Worm (Caenorhabditis elegans) whole organism, L3 larva: ENCODE measurements around the gene gpa-13.

Source experiments
- R02D3.7 ChIP-seq: fragments of 150-350 bp; optimal IDR thresholded peaks from 2 replicates; lab custom pipeline; 2014; ENCODE audit warnings: missing biosample characterization, missing genetic modification characterization
- ceh-16 ChIP-seq: sonication (generic microtip); optimal IDR thresholded peaks from 2 replicates; lab custom pipeline; 2017; ENCODE audit warnings: missing biosample characterization, missing genetic modification characterization
- egl-27 ChIP-seq: sonication (generic microtip); optimal IDR thresholded peaks from 4 replicates; lab custom pipeline; 2017; ENCODE audit warnings: missing biosample characterization, missing genetic modification reagents, missing genetic modification characterization
- fkh-2 ChIP-seq: fragments of 150-350 bp; optimal IDR thresholded peaks from 2 replicates; lab custom pipeline; 2014; ENCODE audit warnings: missing biosample characterization, missing genetic modification reagents, missing genetic modification characterization
- fos-1 ChIP-seq: fragments of 150-350 bp; optimal IDR thresholded peaks from 2 replicates; lab custom pipeline; 2014; ENCODE audit warnings: missing biosample characterization, missing genetic modification characterization
- nhr-237 ChIP-seq: fragments of 150-350 bp; optimal IDR thresholded peaks from 2 replicates; lab custom pipeline; 2014; ENCODE audit warnings: missing biosample characterization, missing genetic modification characterization
- nhr-25 ChIP-seq: sonication (generic microtip); optimal IDR thresholded peaks from 2 replicates; lab custom pipeline; 2017; ENCODE audit warnings: missing biosample characterization, missing genetic modification characterization
- nhr-28 ChIP-seq: fragments of 150-350 bp; optimal IDR thresholded peaks from 2 replicates; lab custom pipeline; 2014; ENCODE audit warnings: missing biosample characterization, missing genetic modification characterization
- nhr-76 ChIP-seq: fragments of 150-350 bp; sonication (generic microtip); optimal IDR thresholded peaks from 5 replicates; lab custom pipeline; 2014; ENCODE audit warnings: missing biosample characterization, missing genetic modification characterization
- pha-4 ChIP-seq: fragments of 150-350 bp; optimal IDR thresholded peaks from 2 replicates; lab custom pipeline; 2014; ENCODE audit warnings: missing biosample characterization, missing genetic modification reagents, missing genetic modification characterization
- ztf-4 ChIP-seq: fragments of 150-350 bp; optimal IDR thresholded peaks from 2 replicates; lab custom pipeline; 2014; ENCODE audit warnings: missing biosample characterization, missing genetic modification characterization

DNA sequence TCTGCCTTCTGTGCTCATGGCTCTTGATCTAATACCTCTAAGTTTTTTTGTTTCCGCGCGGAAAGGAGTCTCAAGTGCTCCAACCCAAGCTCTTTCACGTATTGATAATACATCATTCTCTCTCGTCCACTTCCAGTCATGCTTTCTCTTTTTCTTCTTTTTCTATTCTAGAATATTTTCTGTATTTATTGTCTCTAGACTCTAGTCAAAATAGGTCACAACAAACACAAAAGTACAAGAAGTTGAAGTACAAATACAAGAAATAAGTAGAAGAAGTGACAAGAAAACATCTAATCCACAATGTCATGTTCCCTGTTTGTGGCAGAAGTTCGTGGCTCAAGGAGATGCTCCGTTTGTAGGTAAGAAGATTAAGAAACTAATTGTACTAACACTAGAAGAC is 18.5 kb upstream of the gpa-13 start, which contains the start of gene ZC455.1:
- TF ChIP-seq ceh-16 (tag; lab: Kevin White, UChicago) (no peak), nhr-237 (tag; lab: Kevin White, UChicago) (no peak), fos-1 (no peak), nhr-76 (tag; lab: Kevin White, UChicago) (no peak), ztf-4 (tag; lab: Kevin White, UChicago) (no peak), egl-27 (no peak), fkh-2 (no peak), pha-4 (tag; lab: Kevin White, UChicago) (no peak), nhr-25 (no peak), R02D3.7 (no peak), nhr-28 (tag; lab: Kevin White, UChicago) (no peak)
